Fruit fly (Drosophila melanogaster) S2 (cell line): ENCODE results near the gene Fatp1.

Experiments used
- CG8478 ChIP-seq: fragments of >200 bp; optimal IDR thresholded peaks from 2 replicates; lab custom pipeline; 2018
- CTCF ChIP-seq, 2 experiments: fragments of >200 bp; optimal IDR thresholded peaks; 2 replicates each; lab custom pipeline; 2018

DNA sequence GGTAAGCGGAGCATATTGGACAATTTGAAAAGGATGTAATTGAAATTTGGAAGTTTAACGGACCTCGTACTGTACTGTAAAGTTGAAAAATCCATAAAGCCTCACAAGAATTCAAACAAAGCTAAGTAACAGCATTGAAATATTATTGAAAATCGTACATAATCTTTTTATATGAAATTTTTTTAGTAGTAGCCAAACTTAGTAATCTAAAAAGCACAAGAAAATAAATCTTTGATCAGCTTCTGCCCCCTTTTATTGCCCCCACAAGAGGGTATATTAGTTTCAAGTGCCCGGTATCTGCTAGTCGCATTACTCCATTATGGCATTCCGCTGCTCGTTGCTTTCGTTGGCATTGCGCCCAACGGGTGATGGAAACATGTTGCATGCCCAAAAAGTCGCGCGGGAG, 50.1 kb downstream of the Fatp1 start:
- TF ChIP-seq CG8478 (no peak), CTCF (optimal IDR thresholded peaks at IDR 0.05; lab: Kevin White, UChicago) (no peak)
